Fruit fly (Drosophila melanogaster): ENCODE data around the gene LKRSDH.

The LKRSDH gene

DNA sequence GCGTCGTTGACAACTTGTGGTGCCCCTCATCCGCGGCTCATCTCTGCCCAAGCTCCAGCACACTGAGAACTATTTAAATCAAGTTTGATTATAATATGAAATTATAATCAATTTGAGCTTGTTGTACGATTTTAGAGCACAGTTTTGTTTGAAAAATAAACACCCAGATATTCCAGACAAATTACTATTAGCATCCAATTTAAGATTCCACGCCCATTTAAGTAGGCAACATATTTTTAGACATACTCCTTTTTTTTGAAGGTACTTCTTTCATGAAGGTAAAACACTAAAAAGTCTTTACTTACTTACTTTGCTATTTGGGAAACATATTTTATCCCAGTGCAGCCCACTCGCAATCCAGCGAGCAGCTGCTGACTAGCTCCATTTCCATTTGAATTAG lies 42.3 kb upstream of the LKRSDH start (continued):
- TF ChIP-seq CG13287 (GFP tag; IDR thresholded peaks at IDR 0.05; ENCODE audit: partially characterized antibody) (no peak), CG4360 (GFP tag; IDR thresholded peaks at IDR 0.05) (no peak), eyg (GFP tag; optimal IDR thresholded peaks at IDR 0.05) (no peak), CG8290 (GFP tag; optimal IDR thresholded peaks at IDR 0.05) (no peak), CG8290 (tag; optimal IDR thresholded peaks at IDR 0.05) (no peak), pzg (GFP tag; optimal IDR thresholded peaks at IDR 0.05) (no peak), grau (tag; optimal IDR thresholded peaks at IDR 0.05) (peak; percentile 39), CG10321 (GFP tag; IDR thresholded peaks at IDR 0.05) (no peak), Side (GFP tag; optimal IDR thresholded peaks at IDR 0.05) (no peak), Ada2b (GFP tag; IDR thresholded peaks at IDR 0.05) (no peak), Kr (GFP tag; optimal IDR thresholded peaks at IDR 0.05) (no peak), sens (GFP tag) (no peak), Camta (GFP tag; optimal IDR thresholded peaks at IDR 0.05) (no peak), CG9817 (tag; optimal IDR thresholded peaks at IDR 0.05) (no peak), kay (GFP tag; optimal IDR thresholded peaks at IDR 0.05) (no peak), D19B (GFP tag; optimal IDR thresholded peaks at IDR 0.05) (no peak), Ets65A (GFP tag) (peak; percentile 55), Eip74EF (GFP tag; optimal IDR thresholded peaks at IDR 0.05) (no peak), CG8281 (tag; optimal IDR thresholded peaks at IDR 0.05) (no peak), CG17359 (tag; optimal IDR thresholded peaks at IDR 0.05) (no peak), CG30431 (GFP tag; optimal IDR thresholded peaks at IDR 0.05) (no peak), Spps (tag; optimal IDR thresholded peaks at IDR 0.05) (no peak), CG17186 (GFP tag; optimal IDR thresholded peaks at IDR 0.05) (no peak), CG7556 (GFP tag; optimal IDR thresholded peaks at IDR 0.05) (peak; percentile 57), cad (GFP tag; optimal IDR thresholded peaks at IDR 0.05) (no peak), CG18262 (tag; optimal IDR thresholded peaks at IDR 0.05) (no peak), CG34376 (GFP tag; optimal IDR thresholded peaks at IDR 0.05) (no peak), ewg (GFP tag; optimal IDR thresholded peaks at IDR 0.05) (no peak), CG13424 (tag; optimal IDR thresholded peaks at IDR 0.05) (peak; percentile 22), CG11398 (GFP tag; optimal IDR thresholded peaks at IDR 0.05) (no peak), sisA (GFP tag; IDR thresholded peaks at IDR 0.05) (0 out of 2 replicates have a peak, but pooled peaks have one; percentile 25), CG12659 (GFP tag; optimal IDR thresholded peaks at IDR 0.05) (peak; percentile 15), pita (GFP tag; optimal IDR thresholded peaks at IDR 0.05) (no peak), so (GFP tag; IDR thresholded peaks at IDR 0.05) (no peak), row (GFP tag; IDR thresholded peaks at IDR 0.05) (peak; percentile 41; the same call in 1 of the 3 replicates), CG15269 (tag; optimal IDR thresholded peaks at IDR 0.05) (peak; percentile 18), gt (GFP tag; IDR thresholded peaks at IDR 0.05) (no peak), crol (GFP tag; IDR thresholded peaks at IDR 0.05) (no peak), TFAM (GFP tag; optimal IDR thresholded peaks at IDR 0.05) (no peak), CG9876 (GFP tag; optimal IDR thresholded peaks at IDR 0.05) (no peak), Ptx1 (GFP tag; IDR thresholded peaks at IDR 0.05) (0 out of 2 replicates have a peak, but pooled peaks have one; percentile 18), HmgD (GFP tag; optimal IDR thresholded peaks at IDR 0.05) (no peak), lola (GFP tag; optimal IDR thresholded peaks at IDR 0.05) (no peak), usp (GFP tag; optimal IDR thresholded peaks at IDR 0.05) (no peak), CG30403 (GFP tag; optimal IDR thresholded peaks at IDR 0.05) (peak; percentile 27), seq (GFP tag; IDR thresholded peaks at IDR 0.05) (no peak), lov (optimal IDR thresholded peaks at IDR 0.05) (no peak), lov (GFP tag; IDR thresholded peaks at IDR 0.05) (no peak), CG3281 (GFP tag; optimal IDR thresholded peaks at IDR 0.05) (peak; percentile 8), CG3065 (GFP tag; optimal IDR thresholded peaks at IDR 0.05) (no peak), Dfd (GFP tag; optimal IDR thresholded peaks at IDR 0.05) (no peak)
